Fruit fly (Drosophila melanogaster) whole organism, adult: Measurements from ENCODE around the gene velo.

ENCODE experiments used
- CG11617 ChIP-seq: fragments of 200-800 bp; sonication (Bioruptor generic); optimal IDR thresholded peaks from 2 replicates; lab custom pipeline; 2017; ENCODE audit warnings: mild to moderate bottlenecking, missing biosample characterization, missing genetic modification reagents, missing genetic modification characterization
- CG12768 ChIP-seq: fragments of 200-800 bp; sonication (Bioruptor generic); optimal IDR thresholded peaks from 2 replicates; lab custom pipeline; 2017; ENCODE audit warnings: missing biosample characterization, missing genetic modification characterization, mild to moderate bottlenecking, moderate library complexity, missing genetic modification reagents
- CG14711 ChIP-seq: fragments of 200-800 bp; sonication (Bioruptor generic); optimal IDR thresholded peaks from 2 replicates; lab custom pipeline; 2018; ENCODE audit warnings: missing biosample characterization, mild to moderate bottlenecking, missing genetic modification characterization, moderate library complexity
- CG1620 ChIP-seq: fragments of 200-800 bp; sonication (Bioruptor generic); optimal IDR thresholded peaks from 2 replicates; lab custom pipeline; 2016; ENCODE audit warnings: missing biosample characterization, missing genetic modification characterization
- CG33017 ChIP-seq: fragments of 200-800 bp; sonication (Bioruptor generic); optimal IDR thresholded peaks from 2 replicates; lab custom pipeline; 2018; ENCODE audit warnings: missing biosample characterization, mild to moderate bottlenecking, missing genetic modification characterization, moderate library complexity
- CG5204 ChIP-seq: fragments of 200-800 bp; sonication (Bioruptor generic); optimal IDR thresholded peaks from 2 replicates; lab custom pipeline; 2016; ENCODE audit warnings: missing biosample characterization, missing genetic modification characterization
- CG7045 ChIP-seq: fragments of 200-800 bp; sonication (Bioruptor generic); optimal IDR thresholded peaks from 2 replicates; lab custom pipeline; 2017; ENCODE audit warnings: missing biosample characterization, mild to moderate bottlenecking, missing genetic modification characterization
- CG7101 ChIP-seq: fragments of 200-800 bp; sonication (Bioruptor generic); optimal IDR thresholded peaks from 2 replicates; lab custom pipeline; 2018; ENCODE audit warnings: missing biosample characterization, mild to moderate bottlenecking, missing genetic modification characterization, moderate library complexity
- Clk ChIP-seq: fragments of 200-800 bp; sonication (Bioruptor generic); optimal IDR thresholded peaks from 2 replicates; lab custom pipeline; 2017; ENCODE audit warnings: missing biosample characterization, missing genetic modification characterization
- Crg-1 ChIP-seq: fragments of 200-800 bp; sonication (Bioruptor generic); optimal IDR thresholded peaks from 2 replicates; lab custom pipeline; 2016; ENCODE audit warnings: missing biosample characterization, missing genetic modification characterization
- Hr96 ChIP-seq: fragments of 200-800 bp; sonication (Bioruptor generic); optimal IDR thresholded peaks from 2 replicates; lab custom pipeline; 2016; ENCODE audit warnings: missing biosample characterization, missing genetic modification characterization
- Mnt ChIP-seq: fragments of 200-800 bp; sonication (Bioruptor generic); optimal IDR thresholded peaks from 2 replicates; lab custom pipeline; 2016; ENCODE audit warnings: missing biosample characterization, mild to moderate bottlenecking, missing genetic modification characterization
- bab1 ChIP-seq: fragments of 200-800 bp; sonication (Bioruptor generic); optimal IDR thresholded peaks from 3 replicates; lab custom pipeline; 2019; ENCODE audit warnings: missing biosample characterization, mild to moderate bottlenecking, missing genetic modification characterization, moderate library complexity
- cic ChIP-seq: fragments of 200-800 bp; sonication (Bioruptor generic); optimal IDR thresholded peaks from 2 replicates; lab custom pipeline; 2017; ENCODE audit warnings: missing biosample characterization, mild to moderate bottlenecking, missing genetic modification characterization, moderate library complexity
- cnc ChIP-seq, 2 experiments: fragments of >200 bp; optimal IDR thresholded peaks; 2 replicates each; lab custom pipeline; 2017
- kay ChIP-seq: fragments of 200-800 bp; sonication (Bioruptor generic); peaks from one replicate; lab custom pipeline; 2016; ENCODE audit warnings: missing biosample characterization, missing genetic modification characterization, borderline replicate concordance
- ovo ChIP-seq: fragments of 200-800 bp; sonication (Bioruptor generic); optimal IDR thresholded peaks from 2 replicates; lab custom pipeline; 2016; ENCODE audit warnings: missing biosample characterization, missing genetic modification characterization
- pad ChIP-seq: fragments of 200-800 bp; sonication (Bioruptor generic); optimal IDR thresholded peaks from 3 replicates; lab custom pipeline; 2017; ENCODE audit warnings: missing biosample characterization, missing genetic modification characterization, mild to moderate bottlenecking, moderate library complexity, missing genetic modification reagents
- tj ChIP-seq: fragments of 200-800 bp; sonication (Bioruptor generic); optimal IDR thresholded peaks from 3 replicates; lab custom pipeline; 2017; ENCODE audit warnings: missing biosample characterization, mild to moderate bottlenecking, missing genetic modification characterization, moderate library complexity
- toe ChIP-seq: fragments of 200-800 bp; sonication (Bioruptor generic); optimal IDR thresholded peaks from 2 replicates; lab custom pipeline; 2016; ENCODE audit warnings: missing biosample characterization, missing genetic modification characterization

velo gene

dm6 chr3L:6743346-6744165, 9.0 kb downstream of the velo start:
- peak; percentile 43 for TF ChIP-seq ovo (GFP tag; lab: Kevin White, UChicago)
- TF ChIP-seq CG5204 (GFP tag; lab: Kevin White, UChicago) = peak; percentile 46
- TF ChIP-seq Hr96 (GFP tag; lab: Kevin White, UChicago) = peak; percentile 35
- TF ChIP-seq tj (GFP tag; lab: Kevin White, UChicago) = peak; percentile 25
- TF ChIP-seq CG14711 (tag; lab: Kevin White, UChicago) = no peak
- TF ChIP-seq CG7045 = peak; percentile 25
- TF ChIP-seq pad (GFP tag; lab: Kevin White, UChicago) = peak; percentile 95
- TF ChIP-seq Crg-1 = no peak
- peak; percentile 94 for TF ChIP-seq CG33017 (tag; lab: Kevin White, UChicago)
- peak; percentile 8 for TF ChIP-seq CG12768 (GFP tag; lab: Kevin White, UChicago)
- peak; percentile 31 for TF ChIP-seq toe (GFP tag; lab: Kevin White, UChicago)
- TF ChIP-seq kay (GFP tag; lab: Kevin White, UChicago) = no peak
- peak; percentile 6 for TF ChIP-seq bab1
- peak; percentile 71 for TF ChIP-seq CG11617 (GFP tag; lab: Kevin White, UChicago)
- TF ChIP-seq cic = peak; percentile 43
- peak; percentile 51 for TF ChIP-seq CG1620
- peak; percentile 17 for TF ChIP-seq Clk (GFP tag; lab: Kevin White, UChicago)
- TF ChIP-seq CG7101 = no peak
- no peak for TF ChIP-seq cnc (optimal IDR thresholded peaks at IDR 0.05; lab: Kevin White, UChicago)
- TF ChIP-seq Mnt (GFP tag; lab: Kevin White, UChicago) = peak; percentile 89

dm6 chr3L:6742974-6743345, 9.6 kb downstream of the velo start, which contains the start of gene dikar:
TSS of gene dikar (minus strand) at chr3L:6743164.
- TF ChIP-seq CG1620 = peak; percentile 70
- TF ChIP-seq CG11617 (GFP tag; lab: Kevin White, UChicago) = no peak
- TF ChIP-seq bab1 = peak; percentile 52
- no peak for TF ChIP-seq kay (GFP tag; lab: Kevin White, UChicago)
- TF ChIP-seq CG33017 (tag; lab: Kevin White, UChicago) = no peak
- TF ChIP-seq CG7045 = peak; percentile 27
- TF ChIP-seq CG14711 (tag; lab: Kevin White, UChicago) = peak; percentile 11
- no peak for TF ChIP-seq tj (GFP tag; lab: Kevin White, UChicago)
- no peak for TF ChIP-seq Mnt (GFP tag; lab: Kevin White, UChicago)
- peak; percentile 75 for TF ChIP-seq CG5204 (GFP tag; lab: Kevin White, UChicago)
- peak; percentile 67 for TF ChIP-seq toe (GFP tag; lab: Kevin White, UChicago)
- TF ChIP-seq ovo (GFP tag; lab: Kevin White, UChicago) = peak; percentile 14
- no peak for TF ChIP-seq cic
- TF ChIP-seq CG12768 (GFP tag; lab: Kevin White, UChicago) = no peak
- TF ChIP-seq CG7101 = peak; percentile 42
- no peak for TF ChIP-seq Crg-1
- no peak for TF ChIP-seq pad (GFP tag; lab: Kevin White, UChicago)
- TF ChIP-seq Hr96 (GFP tag; lab: Kevin White, UChicago) = peak; percentile 58

DNA sequence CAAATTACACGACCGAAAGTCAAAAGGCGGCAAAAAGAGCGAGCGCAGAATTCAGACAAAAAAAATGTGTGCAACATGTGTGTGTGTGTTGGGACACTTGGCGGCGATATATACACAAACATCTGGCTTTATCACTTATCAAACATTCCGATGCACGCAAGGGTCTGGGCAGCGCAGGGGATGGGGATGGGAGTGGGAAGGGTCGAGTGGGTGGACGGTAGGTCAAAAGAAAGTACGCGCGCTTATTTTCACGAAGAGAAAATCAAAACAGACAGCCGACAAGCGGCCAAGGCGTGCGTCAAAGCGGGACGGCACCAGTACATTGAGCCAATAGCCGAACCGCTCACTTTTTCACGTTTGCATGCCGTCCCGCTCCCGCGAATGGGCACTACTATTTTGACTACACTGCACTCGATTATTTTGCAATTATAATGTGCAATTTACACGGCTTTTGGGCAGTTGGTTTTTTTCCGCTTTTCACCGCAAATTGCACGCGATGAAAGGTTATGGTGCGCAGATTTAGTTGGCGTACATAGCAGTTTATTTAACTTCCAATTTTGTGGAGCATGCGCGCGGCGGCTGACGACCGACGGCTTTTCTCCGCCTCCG, 10.3 kb downstream of the velo start:
- TF ChIP-seq CG7045 (peak; percentile 11), Clk (GFP tag; lab: Kevin White, UChicago) (peak; percentile 42), Hr96 (GFP tag; lab: Kevin White, UChicago) (no peak), CG33017 (tag; lab: Kevin White, UChicago) (peak; percentile 8), cnc (optimal IDR thresholded peaks at IDR 0.05; lab: Kevin White, UChicago) (no peak), CG5204 (GFP tag; lab: Kevin White, UChicago) (no peak), CG14711 (tag; lab: Kevin White, UChicago) (no peak), toe (GFP tag; lab: Kevin White, UChicago) (peak; percentile 35), ovo (GFP tag; lab: Kevin White, UChicago) (peak; percentile 5), Crg-1 (no peak), CG12768 (GFP tag; lab: Kevin White, UChicago) (no peak), pad (GFP tag; lab: Kevin White, UChicago) (peak; percentile 88), tj (GFP tag; lab: Kevin White, UChicago) (peak; percentile 40), CG7101 (no peak), bab1 (no peak), cic (peak; percentile 92), Mnt (GFP tag; lab: Kevin White, UChicago) (peak; percentile 94), CG1620 (no peak), CG11617 (GFP tag; lab: Kevin White, UChicago) (no peak), kay (GFP tag; lab: Kevin White, UChicago) (no peak)

DNA sequence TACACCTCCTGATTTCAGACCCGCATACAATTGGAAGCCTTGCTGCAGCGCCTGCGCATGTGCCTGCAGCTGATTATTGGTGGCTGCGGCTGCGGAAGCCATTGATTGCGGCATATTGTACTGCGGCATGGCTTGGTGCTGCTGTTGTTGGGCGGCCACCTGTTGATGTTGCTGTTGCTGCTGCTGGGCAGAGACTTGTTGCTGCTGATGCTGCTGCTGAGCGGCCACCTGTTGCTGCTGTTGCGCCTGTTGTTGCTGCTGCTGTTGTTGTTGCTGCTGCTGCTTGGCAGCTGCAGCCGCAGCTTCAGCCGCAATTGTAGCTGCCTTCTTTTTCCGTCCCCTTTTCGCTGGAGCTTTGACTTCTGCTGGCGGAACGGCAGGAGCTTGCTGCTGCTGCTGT, 21.5 kb downstream of the velo start:
- TF ChIP-seq CG5204 (GFP tag; lab: Kevin White, UChicago) = no peak
- no peak for TF ChIP-seq Mnt (GFP tag; lab: Kevin White, UChicago)
- TF ChIP-seq tj (GFP tag; lab: Kevin White, UChicago) = no peak
- TF ChIP-seq CG1620 = no peak
- no peak for TF ChIP-seq Hr96 (GFP tag; lab: Kevin White, UChicago)
- TF ChIP-seq ovo (GFP tag; lab: Kevin White, UChicago) = no peak
- TF ChIP-seq CG7101 = no peak
- TF ChIP-seq Crg-1 = no peak
- no peak for TF ChIP-seq bab1
- TF ChIP-seq CG33017 (tag; lab: Kevin White, UChicago) = no peak
- TF ChIP-seq pad (GFP tag; lab: Kevin White, UChicago) = no peak
- no peak for TF ChIP-seq CG7045

dm6 chr3L:6724511-6724910, 28.0 kb downstream of the velo start:
- TF ChIP-seq cnc (optimal IDR thresholded peaks at IDR 0.05; lab: Kevin White, UChicago) (no peak), CG5204 (GFP tag; lab: Kevin White, UChicago) (no peak), Hr96 (GFP tag; lab: Kevin White, UChicago) (no peak), bab1 (no peak), Crg-1 (no peak), tj (GFP tag; lab: Kevin White, UChicago) (no peak), toe (GFP tag; lab: Kevin White, UChicago) (no peak), CG7101 (no peak), ovo (GFP tag; lab: Kevin White, UChicago) (no peak), CG11617 (GFP tag; lab: Kevin White, UChicago) (no peak), CG7045 (no peak), Mnt (GFP tag; lab: Kevin White, UChicago) (no peak)
